Worm (Caenorhabditis elegans): Measurements from ENCODE around the gene pgph-3.

DNA sequence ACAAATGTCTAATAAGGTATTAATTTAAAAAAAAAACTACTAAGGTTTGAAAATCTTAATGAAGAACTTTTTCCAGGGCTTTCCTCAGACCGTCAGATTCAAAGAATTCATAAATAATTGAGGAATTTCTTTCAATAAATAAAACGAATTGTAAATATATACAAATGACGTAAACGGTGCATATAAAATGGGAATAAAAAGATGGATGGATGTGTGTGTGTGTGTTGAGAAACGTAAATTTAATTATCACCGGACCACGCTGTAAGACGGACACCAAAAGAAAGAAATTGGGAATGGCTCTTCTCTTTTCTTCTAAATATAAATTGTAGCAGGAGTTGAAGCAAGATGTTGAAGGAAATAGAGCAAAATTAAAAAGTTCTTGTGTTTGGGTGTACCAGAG lies 17.4 kb downstream of the pgph-3 start:
- TF ChIP-seq zip-5 (tag; optimal IDR thresholded peaks at IDR 0.05), result no peak
- no peak for TF ChIP-seq ceh-24 (tag; optimal IDR thresholded peaks at IDR 0.05)
- TF ChIP-seq che-1 (tag; optimal IDR thresholded peaks at IDR 0.05), result no peak
- no peak for TF ChIP-seq pha-4 (tag; optimal IDR thresholded peaks at IDR 0.05)
- TF ChIP-seq ceh-34 (tag; optimal IDR thresholded peaks at IDR 0.05), result no peak
- no peak for TF ChIP-seq pros-1 (tag; optimal IDR thresholded peaks at IDR 0.05)
- no peak for TF ChIP-seq fkh-10 (GFP tag; optimal IDR thresholded peaks at IDR 0.05)
- TF ChIP-seq ama-1 (optimal IDR thresholded peaks at IDR 0.05), result no peak
- TF ChIP-seq ref-2 (tag; optimal IDR thresholded peaks at IDR 0.05), result no peak

All from whole organism, late embryonic.